Fruit fly (Drosophila melanogaster): ENCODE data around the gene Ptp99A.
A peak's percentile ranks its signal among the peaks of the same experiment; 100 is the strongest.

Gene Ptp99A

DNA sequence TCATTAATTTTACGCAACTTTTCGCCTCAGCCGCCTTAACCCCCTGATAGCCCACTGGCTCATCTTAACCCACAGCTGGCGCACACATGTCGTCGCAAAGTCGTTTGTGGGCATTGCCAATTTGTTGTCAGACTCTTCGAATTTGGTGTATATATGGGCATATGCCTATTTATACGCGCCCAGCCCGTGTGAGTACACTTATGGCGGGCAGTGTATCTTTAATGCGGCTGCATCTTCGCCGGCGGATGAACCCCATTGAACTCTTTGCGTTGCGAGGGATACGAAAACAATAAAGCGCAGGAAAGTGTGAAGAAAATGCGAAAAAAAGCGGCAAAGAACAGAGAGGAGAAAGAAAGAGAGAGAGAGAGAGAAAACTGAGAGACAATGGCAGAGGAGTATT, 83.6 kb downstream of the Ptp99A start:
- no peak for TF ChIP-seq cnc (optimal IDR thresholded peaks at IDR 0.05)
- TF ChIP-seq pad (GFP tag; optimal IDR thresholded peaks at IDR 0.05), result no peak
- TF ChIP-seq CG5204 (GFP tag; optimal IDR thresholded peaks at IDR 0.05), result no peak
- TF ChIP-seq CG7101 (tag; optimal IDR thresholded peaks at IDR 0.05), result no peak
- TF ChIP-seq Mnt (GFP tag; optimal IDR thresholded peaks at IDR 0.05), result no peak
- TF ChIP-seq CG12768 (GFP tag; optimal IDR thresholded peaks at IDR 0.05), result no peak
- TF ChIP-seq CG1620 (GFP tag; optimal IDR thresholded peaks at IDR 0.05), result no peak

- TF ChIP-seq Mnt (GFP tag; optimal IDR thresholded peaks at IDR 0.05) (no peak), kay (GFP tag; ENCODE audit: borderline replicate concordance) (no peak), CG11617 (GFP tag; optimal IDR thresholded peaks at IDR 0.05) (no peak), CG7045 (GFP tag; optimal IDR thresholded peaks at IDR 0.05) (no peak), Clk (GFP tag; optimal IDR thresholded peaks at IDR 0.05) (no peak), cic (GFP tag; optimal IDR thresholded peaks at IDR 0.05) (no peak), CG12768 (GFP tag; optimal IDR thresholded peaks at IDR 0.05) (no peak), ovo (GFP tag; optimal IDR thresholded peaks at IDR 0.05) (no peak), CG5204 (GFP tag; optimal IDR thresholded peaks at IDR 0.05) (no peak)
Measured at dm6 chr3R:29461846-29462245, 84.4 kb downstream of the Ptp99A start.

DNA sequence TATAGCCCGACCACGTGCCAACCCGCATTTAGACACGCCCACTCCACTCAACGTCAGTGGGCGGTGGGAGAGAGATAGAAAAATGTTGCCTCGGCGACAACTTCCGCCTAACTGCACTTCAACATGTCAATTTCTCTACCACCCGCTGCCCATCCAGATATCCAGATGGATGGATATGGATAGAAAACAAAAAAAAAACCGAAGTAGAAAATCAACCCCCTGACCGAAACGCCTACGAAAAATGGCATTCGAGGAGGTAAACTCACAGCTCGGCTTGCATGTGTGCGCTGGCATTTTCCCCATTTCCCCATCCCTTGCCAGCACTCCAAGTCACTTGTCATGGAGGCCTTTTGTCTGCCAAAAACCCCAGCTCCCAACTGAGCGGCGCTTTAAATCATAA, 89.3 kb downstream of the Ptp99A start:
- TF ChIP-seq Crg-1 (GFP tag; optimal IDR thresholded peaks at IDR 0.05) (no peak), cnc (optimal IDR thresholded peaks at IDR 0.05) (no peak), CG1620 (GFP tag; optimal IDR thresholded peaks at IDR 0.05) (no peak), kay (GFP tag; ENCODE audit: borderline replicate concordance) (no peak), bab1 (GFP tag; optimal IDR thresholded peaks at IDR 0.05) (no peak), CG12768 (GFP tag; optimal IDR thresholded peaks at IDR 0.05) (no peak), ovo (GFP tag; optimal IDR thresholded peaks at IDR 0.05) (no peak), CG33017 (tag; optimal IDR thresholded peaks at IDR 0.05) (no peak), pad (GFP tag; optimal IDR thresholded peaks at IDR 0.05) (no peak)

DNA sequence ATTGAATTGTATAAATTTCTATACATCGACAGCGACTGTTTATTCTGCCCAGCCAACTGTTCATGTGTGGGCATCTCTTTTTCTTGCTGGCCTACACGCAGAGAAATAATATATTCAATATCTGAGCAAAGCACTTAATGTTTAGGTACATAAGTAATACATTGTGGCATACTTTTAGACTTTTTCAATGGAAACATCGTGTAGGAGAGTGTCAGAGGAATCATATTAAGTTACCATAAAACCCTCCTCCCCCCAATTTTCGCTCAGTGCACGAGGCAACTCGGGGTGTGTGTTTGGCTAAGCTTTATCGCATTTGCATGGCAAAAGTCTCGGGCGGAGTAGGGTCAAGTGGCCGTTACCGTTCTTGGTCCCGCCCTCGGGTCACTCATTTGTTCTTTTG, 92.7 kb downstream of the Ptp99A start:
- no peak for TF ChIP-seq pad (GFP tag; optimal IDR thresholded peaks at IDR 0.05)
- no peak for TF ChIP-seq kay (GFP tag; ENCODE audit: borderline replicate concordance)
- no peak for TF ChIP-seq CG1620 (GFP tag; optimal IDR thresholded peaks at IDR 0.05)
- no peak for TF ChIP-seq CG12768 (GFP tag; optimal IDR thresholded peaks at IDR 0.05)
- TF ChIP-seq bab1 (GFP tag; optimal IDR thresholded peaks at IDR 0.05), result no peak
- no peak for TF ChIP-seq Hr96 (GFP tag; optimal IDR thresholded peaks at IDR 0.05)
- TF ChIP-seq Crg-1 (GFP tag; optimal IDR thresholded peaks at IDR 0.05), result no peak
- no peak for TF ChIP-seq CG7101 (tag; optimal IDR thresholded peaks at IDR 0.05)
- no peak for TF ChIP-seq CG14711 (tag; optimal IDR thresholded peaks at IDR 0.05)
- no peak for TF ChIP-seq Mnt (GFP tag; optimal IDR thresholded peaks at IDR 0.05)
- TF ChIP-seq toe (GFP tag; optimal IDR thresholded peaks at IDR 0.05), result no peak

dm6 chr3R:29478952-29479538, 101.6 kb downstream of the Ptp99A start:
- TF ChIP-seq CG11617 (GFP tag; optimal IDR thresholded peaks at IDR 0.05) (peak; percentile 76), CG7101 (tag; optimal IDR thresholded peaks at IDR 0.05) (peak; percentile 81), Mnt (GFP tag; optimal IDR thresholded peaks at IDR 0.05) (peak; percentile 89), kay (GFP tag; ENCODE audit: borderline replicate concordance) (peak; percentile 81), Crg-1 (GFP tag; optimal IDR thresholded peaks at IDR 0.05) (no peak), tj (GFP tag; optimal IDR thresholded peaks at IDR 0.05) (peak; percentile 90), CG1620 (GFP tag; optimal IDR thresholded peaks at IDR 0.05) (no peak), Hr96 (GFP tag; optimal IDR thresholded peaks at IDR 0.05) (peak; percentile 71), CG33017 (tag; optimal IDR thresholded peaks at IDR 0.05) (peak; percentile 83), CG5204 (GFP tag; optimal IDR thresholded peaks at IDR 0.05) (peak; percentile 79), ovo (GFP tag; optimal IDR thresholded peaks at IDR 0.05) (peak; percentile 41), cic (GFP tag; optimal IDR thresholded peaks at IDR 0.05) (peak; percentile 81), CG12768 (GFP tag; optimal IDR thresholded peaks at IDR 0.05) (peak; percentile 73), CG7045 (GFP tag; optimal IDR thresholded peaks at IDR 0.05) (peak; percentile 85), cnc (optimal IDR thresholded peaks at IDR 0.05) (peak in 1 of 2 experiments; percentile 3), Clk (GFP tag; optimal IDR thresholded peaks at IDR 0.05) (no peak), CG14711 (tag; optimal IDR thresholded peaks at IDR 0.05) (peak; percentile 76), bab1 (GFP tag; optimal IDR thresholded peaks at IDR 0.05) (peak; percentile 82), toe (GFP tag; optimal IDR thresholded peaks at IDR 0.05) (peak; percentile 50), pad (GFP tag; optimal IDR thresholded peaks at IDR 0.05) (peak; percentile 52)

DNA sequence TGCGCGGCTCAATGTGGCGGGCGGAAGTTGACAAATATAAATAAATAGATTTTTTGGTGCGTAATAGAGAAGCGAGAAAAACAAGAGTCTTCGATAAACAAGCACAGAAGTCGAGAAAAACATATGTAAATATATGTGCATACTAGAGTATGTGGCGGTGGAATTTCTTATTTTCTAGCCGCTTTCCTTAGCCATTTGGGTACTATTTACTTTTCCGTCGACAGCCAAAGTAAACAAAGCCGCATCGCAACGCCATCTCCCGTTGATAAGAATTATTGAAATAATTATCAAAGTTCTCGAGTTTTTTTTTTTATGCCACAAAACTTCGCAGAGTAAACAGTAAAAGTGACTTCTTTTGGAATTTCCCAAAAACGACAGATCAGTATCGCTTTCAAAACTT, 102.5 kb downstream of the Ptp99A start:
- TF ChIP-seq Hr96 (GFP tag; optimal IDR thresholded peaks at IDR 0.05), result no peak
- no peak for TF ChIP-seq pad (GFP tag; optimal IDR thresholded peaks at IDR 0.05)
- TF ChIP-seq toe (GFP tag; optimal IDR thresholded peaks at IDR 0.05), result no peak
- no peak for TF ChIP-seq Clk (GFP tag; optimal IDR thresholded peaks at IDR 0.05)
- TF ChIP-seq cic (GFP tag; optimal IDR thresholded peaks at IDR 0.05), result no peak
- TF ChIP-seq CG5204 (GFP tag; optimal IDR thresholded peaks at IDR 0.05), result no peak
- TF ChIP-seq CG11617 (GFP tag; optimal IDR thresholded peaks at IDR 0.05), result no peak
- no peak for TF ChIP-seq CG1620 (GFP tag; optimal IDR thresholded peaks at IDR 0.05)
- no peak for TF ChIP-seq ovo (GFP tag; optimal IDR thresholded peaks at IDR 0.05)
- TF ChIP-seq CG14711 (tag; optimal IDR thresholded peaks at IDR 0.05), result peak; percentile 14
- TF ChIP-seq CG33017 (tag; optimal IDR thresholded peaks at IDR 0.05), result no peak
- no peak for TF ChIP-seq CG7045 (GFP tag; optimal IDR thresholded peaks at IDR 0.05)
- peak; percentile 48 for TF ChIP-seq Crg-1 (GFP tag; optimal IDR thresholded peaks at IDR 0.05)
- no peak for TF ChIP-seq kay (GFP tag; ENCODE audit: borderline replicate concordance)
- TF ChIP-seq tj (GFP tag; optimal IDR thresholded peaks at IDR 0.05), result no peak
- peak; percentile 10 for TF ChIP-seq CG7101 (tag; optimal IDR thresholded peaks at IDR 0.05)
- TF ChIP-seq bab1 (GFP tag; optimal IDR thresholded peaks at IDR 0.05), result no peak
- no peak for TF ChIP-seq cnc (optimal IDR thresholded peaks at IDR 0.05)
- no peak for TF ChIP-seq Mnt (GFP tag; optimal IDR thresholded peaks at IDR 0.05)
